Worm (Caenorhabditis elegans): Measurements from ENCODE around the gene vps-33.1.

- TF ChIP-seq pha-2 (tag; optimal IDR thresholded peaks at IDR 0.05) (no peak), unc-86 (tag; optimal IDR thresholded peaks at IDR 0.05) (no peak), nhr-11 (tag; optimal IDR thresholded peaks at IDR 0.05) (no peak), ets-4 (tag; optimal IDR thresholded peaks at IDR 0.05) (no peak), sox-2 (GFP tag; IDR thresholded peaks at IDR 0.05) (no peak), pha-4 (tag; optimal IDR thresholded peaks at IDR 0.05) (no peak), unc-3 (GFP tag; conservative IDR thresholded peaks at IDR 0.05) (no peak), unc-3 (tag; optimal IDR thresholded peaks at IDR 0.05) (no peak), hlh-30 (tag; optimal IDR thresholded peaks at IDR 0.05; ENCODE audit: insufficient read depth) (no peak), npax-4 (tag; optimal IDR thresholded peaks at IDR 0.05) (no peak)
Observed at ce11 chrIII:8738289-8738688, 37.6 kb downstream of the vps-33.1 start.

Measured in whole organism, late embryonic.